Worm (Caenorhabditis elegans) whole organism, L1 larva: ENCODE results near the gene F19G12.4.

Experiments
- C04F5.9 ChIP-seq: sonication (generic microtip); optimal IDR thresholded peaks from 2 replicates; lab custom pipeline; 2016; ENCODE audit warnings: missing genetic modification characterization, missing compliant biosample characterization
- ama-1 ChIP-seq: fragments of 150-350 bp; optimal IDR thresholded peaks from 2 replicates; lab custom pipeline; 2014
- blmp-1 ChIP-seq: fragments of 150-350 bp; optimal IDR thresholded peaks from 2 replicates; lab custom pipeline; 2014; ENCODE audit warnings: missing biosample characterization, missing genetic modification characterization
- fkh-10 ChIP-seq: sonication (generic microtip); optimal IDR thresholded peaks from 2 replicates; lab custom pipeline; 2017; ENCODE audit warnings: missing biosample characterization, missing genetic modification reagents, missing genetic modification characterization
- fkh-8 ChIP-seq: sonication (generic microtip); optimal IDR thresholded peaks from 2 replicates; lab custom pipeline; 2016; ENCODE audit warnings: mild to moderate bottlenecking, missing genetic modification characterization, missing compliant biosample characterization
- lsy-2 ChIP-seq, 2 experiments: fragments of 150-350 bp; optimal IDR thresholded peaks; 2 replicates each; lab custom pipeline; 2014; ENCODE audit warnings: missing biosample characterization in 2 of 2, missing genetic modification characterization in 2 of 2
- mep-1 ChIP-seq: fragments of 150-350 bp; optimal IDR thresholded peaks from 2 replicates; lab custom pipeline; 2014; ENCODE audit warnings: missing biosample characterization, missing genetic modification characterization
- nhr-12 ChIP-seq: sonication (generic microtip); optimal IDR thresholded peaks from 2 replicates; lab custom pipeline; 2017; ENCODE audit warnings: missing biosample characterization, missing genetic modification characterization
- nhr-19 ChIP-seq: fragments of 200-800 bp; sonication (Bioruptor generic); conservative IDR thresholded peaks from 2 replicates; pipeline ENCODE4 v1.3.6; 2022; ENCODE audit warnings: missing genetic modification characterization, missing compliant biosample characterization
- rnt-1 ChIP-seq: sonication (generic microtip); optimal IDR thresholded peaks from 2 replicates; lab custom pipeline; 2016; ENCODE audit warnings: mild to moderate bottlenecking, missing genetic modification characterization, moderate library complexity, missing compliant biosample characterization
- snpc-4 ChIP-seq: fragments of 150-350 bp; optimal IDR thresholded peaks from 2 replicates; lab custom pipeline; 2014; ENCODE audit warnings: missing biosample characterization, missing genetic modification characterization
- snu-23 ChIP-seq: sonication (generic microtip); optimal IDR thresholded peaks from 2 replicates; lab custom pipeline; 2016; ENCODE audit warnings: missing genetic modification characterization, missing compliant biosample characterization
- unc-130 ChIP-seq: fragments of 150-350 bp; optimal IDR thresholded peaks from 2 replicates; lab custom pipeline; 2017; ENCODE audit warnings: missing biosample characterization, missing genetic modification characterization, inconsistent platforms

DNA sequence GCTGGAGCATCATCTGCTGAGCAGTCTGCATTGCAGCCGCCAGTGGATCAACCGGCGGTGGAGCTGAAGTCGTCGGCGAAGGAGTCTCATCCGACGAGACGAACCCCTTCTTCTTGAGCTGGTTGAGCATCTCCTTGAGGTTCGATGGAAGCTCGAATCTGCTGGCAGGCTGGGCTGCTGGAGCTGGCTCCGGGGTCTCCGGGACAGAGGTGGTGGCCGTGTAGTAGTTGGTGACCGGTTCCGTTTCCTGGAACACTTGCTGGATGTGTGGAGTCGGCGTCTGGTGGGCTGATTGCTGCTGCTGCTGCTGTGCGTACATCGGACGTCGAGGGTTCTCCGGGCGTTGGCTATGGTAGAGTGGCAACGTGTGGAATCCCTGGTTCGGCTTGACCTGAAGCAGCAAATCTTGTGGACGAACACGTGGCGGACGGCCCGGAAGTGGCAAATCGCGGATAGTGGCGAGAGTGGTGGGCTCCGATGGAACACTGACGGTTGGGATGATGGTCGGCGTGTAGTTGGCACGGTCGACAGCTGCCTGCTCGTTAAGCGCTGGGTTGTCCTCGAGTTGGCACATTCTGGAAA lies 24.6 kb downstream of the F19G12.4 start:
- TF ChIP-seq blmp-1 = no peak
- no peak for TF ChIP-seq fkh-8 (tag; lab: Kevin White, UChicago)
- no peak for TF ChIP-seq lsy-2 (tag; optimal IDR thresholded peaks at IDR 0.05; lab: Kevin White, UChicago)
- TF ChIP-seq fkh-10 (GFP tag; lab: Kevin White, UChicago) = no peak
- TF ChIP-seq rnt-1 = no peak
- TF ChIP-seq snu-23 (GFP tag; lab: Kevin White, UChicago) = no peak
- no peak for TF ChIP-seq snpc-4
- no peak for TF ChIP-seq nhr-12 (tag; lab: Kevin White, UChicago)
- TF ChIP-seq unc-130 (tag; lab: Kevin White, UChicago) = no peak
- TF ChIP-seq ama-1 (lab: Kevin White, UChicago) = no peak
- no peak for TF ChIP-seq C04F5.9 (tag; lab: Kevin White, UChicago)
- TF ChIP-seq nhr-19 (GFP tag; lab: Robert Waterston, UW) = no peak
- TF ChIP-seq mep-1 (tag; lab: Kevin White, UChicago) = no peak
